Worm (Caenorhabditis elegans) whole organism, L3 larva: ENCODE data around the gene oig-8.
A peak's percentile ranks its signal among the peaks of the same experiment; 100 is the strongest.

Experiments
- R02D3.7 ChIP-seq: fragments of 150-350 bp; optimal IDR thresholded peaks from 2 replicates; lab custom pipeline; 2014; ENCODE audit warnings: missing biosample characterization, missing genetic modification characterization
- ZK546.5 ChIP-seq: sonication (generic microtip); optimal IDR thresholded peaks from 2 replicates; lab custom pipeline; 2017; ENCODE audit warnings: missing biosample characterization, missing genetic modification characterization
- ama-1 ChIP-seq: fragments of 150-350 bp; optimal IDR thresholded peaks from 2 replicates; lab custom pipeline; 2018
- ceh-28 ChIP-seq: fragments of 150-350 bp; optimal IDR thresholded peaks from 2 replicates; lab custom pipeline; 2014; ENCODE audit warnings: missing biosample characterization, missing genetic modification reagents, missing genetic modification characterization
- ceh-82 ChIP-seq: fragments of 150-350 bp; optimal IDR thresholded peaks from 2 replicates; lab custom pipeline; 2014; ENCODE audit warnings: missing biosample characterization, missing genetic modification characterization
- daf-12 ChIP-seq: fragments of 150-350 bp; optimal IDR thresholded peaks from 2 replicates; lab custom pipeline; 2014; ENCODE audit warnings: missing biosample characterization, missing genetic modification reagents, missing genetic modification characterization
- egl-27 ChIP-seq: sonication (generic microtip); optimal IDR thresholded peaks from 4 replicates; lab custom pipeline; 2017; ENCODE audit warnings: missing biosample characterization, missing genetic modification reagents, missing genetic modification characterization
- egl-5 ChIP-seq: fragments of 150-350 bp; optimal IDR thresholded peaks from 2 replicates; lab custom pipeline; 2017; ENCODE audit warnings: missing biosample characterization, missing genetic modification reagents, missing genetic modification characterization, inconsistent platforms
- elt-3 ChIP-seq, 3 experiments: fragments of 150-350 bp in 1 of 3; sonication (generic microtip) in 2 of 3; optimal IDR thresholded peaks; 2 replicates in 2 of 3; 4 replicates in 1 of 3; lab custom pipeline; 2014 to 2017; ENCODE audit warnings: missing biosample characterization in 3 of 3, missing genetic modification characterization in 3 of 3
- fkh-10 ChIP-seq: sonication (generic microtip); optimal IDR thresholded peaks from 2 replicates; lab custom pipeline; 2017; ENCODE audit warnings: missing biosample characterization, missing genetic modification reagents, missing genetic modification characterization
- fkh-2 ChIP-seq: fragments of 150-350 bp; optimal IDR thresholded peaks from 2 replicates; lab custom pipeline; 2014; ENCODE audit warnings: missing biosample characterization, missing genetic modification reagents, missing genetic modification characterization
- fos-1 ChIP-seq: fragments of 150-350 bp; optimal IDR thresholded peaks from 2 replicates; lab custom pipeline; 2014; ENCODE audit warnings: missing biosample characterization, missing genetic modification characterization
- hmg-11 ChIP-seq: sonication (generic microtip); optimal IDR thresholded peaks from 2 replicates; lab custom pipeline; 2016; ENCODE audit warnings: missing genetic modification characterization, missing compliant biosample characterization
- jun-1 ChIP-seq: fragments of 150-350 bp; optimal IDR thresholded peaks from 2 replicates; lab custom pipeline; 2014; ENCODE audit warnings: missing biosample characterization, missing genetic modification reagents, missing genetic modification characterization
- lin-15B ChIP-seq: fragments of 150-350 bp; optimal IDR thresholded peaks from 2 replicates; lab custom pipeline; 2014; ENCODE audit warnings: missing biosample characterization, missing genetic modification characterization
- lin-39 ChIP-seq: fragments of 150-350 bp; optimal IDR thresholded peaks from 2 replicates; lab custom pipeline; 2018; ENCODE audit warnings: missing biosample characterization, missing genetic modification reagents, missing genetic modification characterization
- lsy-12 ChIP-seq: sonication (generic microtip); optimal IDR thresholded peaks from 2 replicates; lab custom pipeline; 2016; ENCODE audit warnings: mild to moderate bottlenecking, missing genetic modification characterization, missing compliant biosample characterization
- mdl-1 ChIP-seq: fragments of 150-350 bp; optimal IDR thresholded peaks from 2 replicates; lab custom pipeline; 2014; ENCODE audit warnings: missing biosample characterization, missing genetic modification characterization
- nhr-11 ChIP-seq: fragments of 150-350 bp; optimal IDR thresholded peaks from 2 replicates; lab custom pipeline; 2014; ENCODE audit warnings: missing biosample characterization, missing genetic modification characterization
- nhr-12 ChIP-seq: fragments of 150-350 bp; optimal IDR thresholded peaks from 2 replicates; lab custom pipeline; 2014; ENCODE audit warnings: missing biosample characterization, missing genetic modification characterization
- nhr-25 ChIP-seq: sonication (generic microtip); optimal IDR thresholded peaks from 2 replicates; lab custom pipeline; 2017; ENCODE audit warnings: missing biosample characterization, missing genetic modification characterization
- nhr-43 ChIP-seq: sonication (generic microtip); optimal IDR thresholded peaks from 2 replicates; lab custom pipeline; 2016; ENCODE audit warnings: mild to moderate bottlenecking, missing genetic modification characterization, missing compliant biosample characterization; ENCODE audit not compliant: poor library complexity, severe bottlenecking
- nhr-77 ChIP-seq: fragments of 150-350 bp; optimal IDR thresholded peaks from 2 replicates; lab custom pipeline; 2014; ENCODE audit warnings: missing biosample characterization, missing genetic modification characterization
- pha-4 ChIP-seq: fragments of 150-350 bp; optimal IDR thresholded peaks from 2 replicates; lab custom pipeline; 2014; ENCODE audit warnings: missing biosample characterization, missing genetic modification reagents, missing genetic modification characterization
- sea-2 ChIP-seq: fragments of 150-350 bp; sonication (generic microtip); optimal IDR thresholded peaks from 4 replicates; lab custom pipeline; 2014; ENCODE audit warnings: missing biosample characterization, missing genetic modification reagents, missing genetic modification characterization
- skn-1 ChIP-seq: fragments of 150-350 bp; optimal IDR thresholded peaks from 2 replicates; lab custom pipeline; 2014; ENCODE audit warnings: missing biosample characterization, missing genetic modification characterization
- snpc-4 ChIP-seq: fragments of 150-350 bp; optimal IDR thresholded peaks from 2 replicates; lab custom pipeline; 2014; ENCODE audit warnings: missing biosample characterization, missing genetic modification characterization
- tbx-2 ChIP-seq: sonication (generic microtip); optimal IDR thresholded peaks from 2 replicates; lab custom pipeline; 2016; ENCODE audit warnings: mild to moderate bottlenecking, missing genetic modification characterization, missing compliant biosample characterization
- unc-39 ChIP-seq: sonication (generic microtip); optimal IDR thresholded peaks from 4 replicates; lab custom pipeline; 2017; ENCODE audit warnings: missing biosample characterization, missing genetic modification characterization
- unc-62 ChIP-seq: fragments of 150-350 bp; sonication (generic microtip); optimal IDR thresholded peaks from 4 replicates; lab custom pipeline; 2014; ENCODE audit warnings: missing biosample characterization, missing genetic modification reagents, missing genetic modification characterization
- zag-1 ChIP-seq: fragments of 150-350 bp; optimal IDR thresholded peaks from 2 replicates; lab custom pipeline; 2014; ENCODE audit warnings: missing biosample characterization, missing genetic modification characterization
- ztf-11 ChIP-seq: fragments of 150-350 bp; optimal IDR thresholded peaks from 2 replicates; lab custom pipeline; 2014; ENCODE audit warnings: missing biosample characterization, missing genetic modification characterization
- ztf-4 ChIP-seq: fragments of 150-350 bp; optimal IDR thresholded peaks from 2 replicates; lab custom pipeline; 2014; ENCODE audit warnings: missing biosample characterization, missing genetic modification characterization

oig-8 gene

ce11 chrII:6654284-6654683, 5.4 kb upstream of the oig-8 start, which contains the start of gene T19D12.9:
Gene T19D12.9 (minus strand): TSS chrII:6654384.
- no peak for TF ChIP-seq nhr-12 (tag; lab: Kevin White, UChicago)

ce11 chrII:6651719-6652118, 2.8 kb upstream of the oig-8 start, which contains the start of gene sra-26:
Gene sra-26 (minus strand): TSS chrII:6651819.
- TF ChIP-seq nhr-11, result no peak
- no peak for TF ChIP-seq tbx-2 (tag; lab: Kevin White, UChicago)
- TF ChIP-seq ceh-28, result no peak
- no peak for TF ChIP-seq jun-1 (tag; lab: Kevin White, UChicago)
- TF ChIP-seq, all 47 proteins: peak for 0

- no peak for TF ChIP-seq nhr-25 (tag; lab: Kevin White, UChicago)
- no peak for TF ChIP-seq lsy-12 (tag; lab: Kevin White, UChicago)
- TF ChIP-seq fos-1 (tag; lab: Kevin White, UChicago), result no peak
- no peak for TF ChIP-seq unc-39 (tag; lab: Kevin White, UChicago)
These were observed 2.0 kb downstream of the oig-8 start for ce11 chrII:6646903-6647302.

DNA sequence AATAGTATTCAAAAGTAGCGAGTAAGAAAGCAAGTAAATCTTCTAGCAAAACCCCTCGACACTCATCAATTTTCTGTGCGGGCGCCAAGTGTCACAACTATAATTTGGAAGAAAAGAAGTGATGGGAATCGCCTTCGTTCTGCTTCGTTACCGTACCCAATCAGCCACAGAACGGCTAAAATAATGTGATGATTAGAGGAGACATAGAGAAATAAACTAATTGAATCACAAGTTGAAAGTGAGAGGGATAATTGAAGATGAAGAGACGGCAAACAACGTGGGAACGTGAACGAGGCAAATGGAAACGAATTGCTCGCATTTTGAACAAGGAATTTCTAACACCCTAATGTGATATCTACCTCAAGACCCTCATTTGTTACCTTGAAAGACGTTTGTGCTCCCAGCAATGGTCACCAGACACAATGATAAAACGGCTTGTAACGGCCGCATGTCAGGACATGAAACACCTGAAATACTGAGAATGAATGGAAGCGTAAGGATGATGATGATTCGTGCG, 6.2 kb downstream of the oig-8 start, which contains the start of gene T19D12.6:
Gene T19D12.6, minus strand, starts transcription at position 467 of the 517 bp plus-strand sequence.
- TF ChIP-seq lin-39 (tag; lab: Kevin White, UChicago) (peak; percentile 20), egl-5 (peak; percentile 66), elt-3 (tag; optimal IDR thresholded peaks at IDR 0.05; lab: Kevin White, UChicago) (no peak)

DNA sequence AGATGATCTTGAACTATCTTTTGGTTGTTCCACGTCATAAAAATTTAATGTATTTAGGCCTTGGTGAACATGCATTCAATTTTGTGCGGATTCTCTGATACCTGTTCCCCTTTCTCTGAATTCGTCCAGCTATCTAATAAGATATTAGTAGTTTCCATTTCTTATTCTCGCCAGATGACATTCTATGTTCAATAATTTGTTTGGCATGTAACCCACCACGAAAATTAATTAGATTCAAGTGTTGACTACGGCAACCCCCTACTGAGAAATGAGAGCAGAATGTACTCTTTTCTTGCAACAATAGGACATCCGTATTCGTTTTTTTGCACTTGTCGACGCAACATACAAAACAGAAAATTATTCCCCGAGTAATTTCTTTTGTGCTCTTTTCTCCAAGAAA, 6.7 kb downstream of the oig-8 start:
- TF ChIP-seq daf-12 (tag; lab: Kevin White, UChicago) (no peak), nhr-43 (tag; lab: Kevin White, UChicago) (no peak), fkh-2 (tag; lab: Kevin White, UChicago) (no peak), snpc-4 (tag; lab: Kevin White, UChicago) (no peak), fkh-10 (GFP tag; lab: Kevin White, UChicago) (no peak), pha-4 (tag; lab: Kevin White, UChicago) (no peak), ztf-11 (tag; lab: Kevin White, UChicago) (no peak), sea-2 (GFP tag; lab: Kevin White, UChicago) (no peak), nhr-12 (tag; lab: Kevin White, UChicago) (no peak), zag-1 (tag; lab: Kevin White, UChicago) (no peak), ama-1 (lab: Kevin White, UChicago) (no peak), elt-3 (tag; optimal IDR thresholded peaks at IDR 0.05; lab: Kevin White, UChicago) (no peak), lin-15B (tag; lab: Kevin White, UChicago) (no peak), nhr-77 (tag; lab: Kevin White, UChicago) (no peak), unc-39 (tag; lab: Kevin White, UChicago) (no peak), mdl-1 (tag; lab: Kevin White, UChicago) (no peak), ceh-82 (tag; lab: Kevin White, UChicago) (no peak), lin-39 (tag; lab: Kevin White, UChicago) (no peak)
- TF ChIP-seq, all 47 proteins: peak for 0

ce11 chrII:6637854-6638253, 11.1 kb downstream of the oig-8 start:
- TF ChIP-seq egl-27 (tag; lab: Kevin White, UChicago), result no peak
- no peak for TF ChIP-seq nhr-77 (tag; lab: Kevin White, UChicago)
- no peak for TF ChIP-seq R02D3.7 (tag; lab: Kevin White, UChicago)
- TF ChIP-seq ztf-4, result no peak
- no peak for TF ChIP-seq ZK546.5 (tag; lab: Kevin White, UChicago)
- TF ChIP-seq ceh-82 (tag; lab: Kevin White, UChicago), result no peak
- TF ChIP-seq nhr-11, result no peak
- no peak for TF ChIP-seq skn-1 (tag; lab: Kevin White, UChicago)
- TF ChIP-seq jun-1 (tag; lab: Kevin White, UChicago), result no peak
- TF ChIP-seq fkh-10 (GFP tag; lab: Kevin White, UChicago), result no peak
- no peak for TF ChIP-seq tbx-2 (tag; lab: Kevin White, UChicago)
- no peak for TF ChIP-seq nhr-25 (tag; lab: Kevin White, UChicago)
- TF ChIP-seq unc-39 (tag; lab: Kevin White, UChicago), result no peak
- TF ChIP-seq hmg-11 (tag; lab: Kevin White, UChicago), result no peak
- no peak for TF ChIP-seq lin-39 (tag; lab: Kevin White, UChicago)
- no peak for TF ChIP-seq lin-15B (tag; lab: Kevin White, UChicago)
- TF ChIP-seq pha-4 (tag; lab: Kevin White, UChicago), result no peak
- no peak for TF ChIP-seq unc-62 (GFP tag; lab: Kevin White, UChicago)
